Worm (Caenorhabditis elegans) whole organism, midembryonic: ENCODE data around the gene oac-53.

Experiments
- T22C8.4 ChIP-seq: fragments of 200-800 bp; sonication (Bioruptor generic); IDR thresholded peaks from 2 replicates; pipeline ENCODE4 v1.3.6; 2022; ENCODE audit warnings: missing genetic modification characterization, missing compliant biosample characterization
- cog-1 ChIP-seq: sonication (generic microtip); optimal IDR thresholded peaks from 2 replicates; lab custom pipeline; 2016; ENCODE audit warnings: missing genetic modification characterization, missing compliant biosample characterization
- flt-1 ChIP-seq: fragments of 200-800 bp; sonication (Bioruptor generic); IDR thresholded peaks from 2 replicates; pipeline ENCODE4 v1.3.6; 2022; ENCODE audit warnings: missing genetic modification characterization, missing compliant biosample characterization
- klf-2 ChIP-seq: fragments of 200-800 bp; sonication (Bioruptor generic); conservative IDR thresholded peaks from 2 replicates; pipeline ENCODE4 v1.3.6; 2022; ENCODE audit warnings: missing genetic modification reagents, missing genetic modification characterization, missing compliant biosample characterization
- med-1 ChIP-seq: sonication (generic microtip); optimal IDR thresholded peaks from 2 replicates; lab custom pipeline; 2017; ENCODE audit warnings: missing genetic modification characterization, mild to moderate bottlenecking, missing compliant biosample characterization, antibody characterized with exemption, missing genetic modification reagents; ENCODE audit not compliant: insufficient read depth
- ref-1 ChIP-seq: fragments of 200-800 bp; sonication (Bioruptor generic); conservative IDR thresholded peaks from 2 replicates; pipeline ENCODE4 v1.3.6; 2022; ENCODE audit warnings: missing genetic modification reagents, missing genetic modification characterization, missing compliant biosample characterization
- tab-1 ChIP-seq: fragments of 200-800 bp; sonication (Bioruptor generic); IDR thresholded peaks from 2 replicates; pipeline ENCODE4 v1.3.6; 2022; ENCODE audit warnings: missing genetic modification characterization, missing compliant biosample characterization
- ztf-23 ChIP-seq: fragments of 200-800 bp; sonication (Bioruptor generic); IDR thresholded peaks from 2 replicates; pipeline ENCODE4 v1.3.6; 2022; ENCODE audit warnings: missing genetic modification reagents, missing genetic modification characterization, missing compliant biosample characterization
- ztf-29 ChIP-seq: fragments of 200-800 bp; sonication (Bioruptor generic); IDR thresholded peaks from 2 replicates; pipeline ENCODE4 v1.3.6; 2022; ENCODE audit warnings: missing genetic modification reagents, missing genetic modification characterization, missing compliant biosample characterization

ce11 chrV:16646372-16646771, 18.6 kb upstream of the oac-53 start, which contains the start of gene W06G6.9:
- TF ChIP-seq ref-1 (GFP tag; lab: Robert Waterston, UW) (no peak), flt-1 (GFP tag; lab: Robert Waterston, UW) (no peak), tab-1 (no peak), ztf-23 (GFP tag; lab: Robert Waterston, UW) (no peak), T22C8.4 (GFP tag; lab: Robert Waterston, UW) (no peak), klf-2 (GFP tag; lab: Robert Waterston, UW) (no peak), ztf-29 (GFP tag; lab: Robert Waterston, UW) (no peak), med-1 (GFP tag; lab: Kevin White, UChicago) (no peak), cog-1 (tag; lab: Kevin White, UChicago) (no peak)
